Worm (Caenorhabditis elegans): ENCODE measurements around the gene vha-18.
A peak's percentile ranks its signal among the peaks of the same experiment; 100 is the strongest.

The vha-18 gene

ce11 chrV:8426741-8427457 lies 13.6 kb upstream of the vha-18 start (continued):
- TF ChIP-seq dsc-1 (tag; optimal IDR thresholded peaks at IDR 0.05) (no peak), alr-1 (tag; optimal IDR thresholded peaks at IDR 0.05; ENCODE audit: borderline replicate concordance) (no peak), egl-27 (tag; optimal IDR thresholded peaks at IDR 0.05) (no peak), sptf-1 (tag; optimal IDR thresholded peaks at IDR 0.05) (no peak), nhr-12 (tag; optimal IDR thresholded peaks at IDR 0.05) (no peak), fkh-4 (tag; optimal IDR thresholded peaks at IDR 0.05; ENCODE audit: borderline replicate concordance) (no peak), tbx-2 (tag; optimal IDR thresholded peaks at IDR 0.05) (no peak), nhr-85 (tag) (peak; percentile 82), mep-1 (tag; optimal IDR thresholded peaks at IDR 0.05) (no peak), skn-1 (tag; optimal IDR thresholded peaks at IDR 0.05) (no peak), swsn-7 (tag; optimal IDR thresholded peaks at IDR 0.05) (no peak), efl-1 (optimal IDR thresholded peaks at IDR 0.05) (no peak), efl-1 (GFP tag; optimal IDR thresholded peaks at IDR 0.05 in 1 of 2) (no peak), nhr-84 (tag; optimal IDR thresholded peaks at IDR 0.05) (no peak), lsy-2 (tag; optimal IDR thresholded peaks at IDR 0.05) (no peak), sox-4 (tag; optimal IDR thresholded peaks at IDR 0.05) (no peak), ama-1 (optimal IDR thresholded peaks at IDR 0.05) (no peak), nhr-90 (tag; optimal IDR thresholded peaks at IDR 0.05; ENCODE audit: poor library complexity) (no peak), lir-3 (tag; optimal IDR thresholded peaks at IDR 0.05; ENCODE audit: poor library complexity) (no peak), lin-15B (tag; optimal IDR thresholded peaks at IDR 0.05) (no peak), dpl-1 (GFP tag; optimal IDR thresholded peaks at IDR 0.05) (no peak), ceh-88 (GFP tag; IDR thresholded peaks at IDR 0.05) (no peak), tlp-1 (tag; optimal IDR thresholded peaks at IDR 0.05) (no peak), grh-1 (GFP tag; IDR thresholded peaks at IDR 0.05) (no peak), aha-1 (tag; optimal IDR thresholded peaks at IDR 0.05) (no peak), nhr-71 (tag; optimal IDR thresholded peaks at IDR 0.05) (peak; percentile 52), fos-1 (tag; optimal IDR thresholded peaks at IDR 0.05) (no peak), pag-3 (tag; optimal IDR thresholded peaks at IDR 0.05; ENCODE audit: borderline replicate concordance, insufficient read depth) (no peak), unc-30 (tag; optimal IDR thresholded peaks at IDR 0.05) (no peak), sup-37 (GFP tag; optimal IDR thresholded peaks at IDR 0.05) (no peak), nhr-237 (tag; optimal IDR thresholded peaks at IDR 0.05) (no peak), efl-3 (GFP tag; optimal IDR thresholded peaks at IDR 0.05) (no peak), nhr-28 (tag; optimal IDR thresholded peaks at IDR 0.05) (no peak), C16A3.4 (tag; optimal IDR thresholded peaks at IDR 0.05) (no peak), irx-1 (tag; optimal IDR thresholded peaks at IDR 0.05) (no peak)

ce11 chrV:8426210-8426609 lies 12.9 kb upstream of the vha-18 start:
- TF ChIP-seq swsn-7 (tag; optimal IDR thresholded peaks at IDR 0.05), result peak; percentile 18
- TF ChIP-seq ztf-11 (tag; optimal IDR thresholded peaks at IDR 0.05), result no peak
- no peak for TF ChIP-seq lin-15B (tag; optimal IDR thresholded peaks at IDR 0.05)
- TF ChIP-seq lin-14 (GFP tag; optimal IDR thresholded peaks at IDR 0.05), result peak; percentile 2
- TF ChIP-seq mep-1 (tag; optimal IDR thresholded peaks at IDR 0.05), result peak; percentile 75

- TF ChIP-seq unc-130 (tag; optimal IDR thresholded peaks at IDR 0.05), result no peak
- peak; percentile 21 for TF ChIP-seq blmp-1 (tag; optimal IDR thresholded peaks at IDR 0.05)
- TF ChIP-seq efl-3 (GFP tag; optimal IDR thresholded peaks at IDR 0.05), result no peak
- peak; percentile 79 for TF ChIP-seq elt-2 (tag; optimal IDR thresholded peaks at IDR 0.05)
- TF ChIP-seq ama-1 (optimal IDR thresholded peaks at IDR 0.05), result peak; percentile 42
- peak in 1 of 2 experiments; percentile 18 for TF ChIP-seq lin-35 (GFP tag; optimal IDR thresholded peaks at IDR 0.05)
- TF ChIP-seq nhr-85 (tag), result peak; percentile 65
Measured at ce11 chrV:8424840-8425814, 11.8 kb upstream of the vha-18 start.

Measured in whole organism, L1 larva.